Worm (Caenorhabditis elegans): ENCODE results near the gene dap-3.

The dap-3 gene

DNA sequence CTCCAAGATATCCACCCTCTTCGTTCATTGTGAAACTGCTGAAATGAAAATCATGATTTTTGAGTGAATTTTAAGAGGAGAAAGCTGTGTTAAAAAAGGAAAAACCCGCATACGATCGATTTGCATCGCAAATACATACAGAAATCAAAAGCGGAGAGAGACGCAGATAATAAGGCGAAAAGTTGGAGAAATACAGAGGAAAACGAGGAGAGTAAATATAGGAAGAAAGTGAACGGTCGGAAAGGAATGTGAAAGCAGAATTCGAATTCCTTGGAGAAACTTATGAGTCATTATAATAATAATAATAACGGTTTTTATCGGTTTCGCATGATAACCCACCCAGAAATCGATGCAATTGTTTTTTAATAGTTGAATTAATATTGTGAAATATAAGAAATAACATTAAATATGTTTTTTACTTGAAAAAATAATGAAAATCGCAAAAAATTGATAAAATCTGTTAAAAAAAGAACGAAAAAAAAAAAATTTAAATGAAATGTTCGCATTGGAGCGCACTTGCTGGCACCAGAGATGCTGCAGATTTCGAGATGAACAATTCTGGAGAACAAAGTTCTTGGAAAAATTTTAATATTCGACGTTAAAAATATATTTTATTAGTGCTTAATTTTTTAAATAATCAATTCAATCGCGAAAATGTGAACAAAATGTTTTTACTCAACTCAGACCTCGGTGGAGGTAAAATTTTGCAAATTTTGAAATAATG is 26.5 kb downstream of the dap-3 start, which contains the start of gene ccm-3 (continued):
- TF ChIP-seq lin-35 (GFP tag; optimal IDR thresholded peaks at IDR 0.05): peak in 1 of 3 experiments; percentile 36
- no peak for TF ChIP-seq ceh-27 (GFP tag; optimal IDR thresholded peaks at IDR 0.05)
- peak; percentile 84 for TF ChIP-seq mcd-1 (GFP tag; IDR thresholded peaks at IDR 0.05)
- peak; percentile 32; the same call in 1 of the 2 replicates for TF ChIP-seq hmg-1.2 (GFP tag; IDR thresholded peaks at IDR 0.05)
- TF ChIP-seq Y53G8AR.9 (GFP tag; conservative IDR thresholded peaks at IDR 0.05): no peak
- no peak for TF ChIP-seq fkh-3 (tag; optimal IDR thresholded peaks at IDR 0.05)
- peak; percentile 1 for TF ChIP-seq F23B12.7 (tag; optimal IDR thresholded peaks at IDR 0.05; ENCODE audit: insufficient read depth)
- TF ChIP-seq Y67H2A.10 (GFP tag; conservative IDR thresholded peaks at IDR 0.05): no peak
- no peak for TF ChIP-seq mes-4 (tag; optimal IDR thresholded peaks at IDR 0.05)
- TF ChIP-seq D2030.7 (GFP tag; IDR thresholded peaks at IDR 0.05): no peak
- TF ChIP-seq repo-1 (tag; optimal IDR thresholded peaks at IDR 0.05): no peak
- no peak for TF ChIP-seq rpc-1 (optimal IDR thresholded peaks at IDR 0.05)
- TF ChIP-seq rpc-1 (tag; optimal IDR thresholded peaks at IDR 0.05): no peak

DNA sequence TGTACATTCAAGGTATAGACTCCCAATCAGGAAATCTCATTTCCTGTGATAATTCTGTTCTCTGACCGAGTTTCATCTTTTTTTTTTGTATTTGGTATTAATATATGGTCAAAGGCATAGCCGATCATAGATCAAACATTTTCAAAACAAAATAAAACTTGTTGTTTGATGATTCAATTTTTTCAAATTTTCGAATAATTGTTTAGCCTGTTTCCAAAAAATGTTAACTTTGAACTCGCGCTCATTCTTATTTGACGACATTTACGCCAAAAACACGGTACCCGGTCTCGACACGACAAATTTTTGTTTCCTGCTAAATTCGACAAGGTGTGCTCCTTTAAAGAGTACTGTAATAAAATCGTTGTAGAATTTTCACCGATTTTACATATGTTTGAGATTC is 27.9 kb downstream of the dap-3 start:
- TF ChIP-seq lsy-27 (tag; optimal IDR thresholded peaks at IDR 0.05; ENCODE audit: borderline replicate concordance, insufficient read depth) (no peak), chd-7 (tag; optimal IDR thresholded peaks at IDR 0.05) (no peak), lin-54 (GFP tag; optimal IDR thresholded peaks at IDR 0.05) (no peak), Y53G8AR.9 (GFP tag; conservative IDR thresholded peaks at IDR 0.05) (no peak), gei-17 (GFP tag; optimal IDR thresholded peaks at IDR 0.05) (no peak), dpff-1 (tag; optimal IDR thresholded peaks at IDR 0.05) (no peak), tbp1 (GFP tag; optimal IDR thresholded peaks at IDR 0.05) (no peak), ztf-22 (GFP tag; optimal IDR thresholded peaks at IDR 0.05) (no peak), zfh-2 (GFP tag; conservative IDR thresholded peaks at IDR 0.05) (no peak), madf-3 (GFP tag; IDR thresholded peaks at IDR 0.05) (no peak), C06A6.2 (GFP tag; conservative IDR thresholded peaks at IDR 0.05) (no peak), madf-8 (GFP tag; conservative IDR thresholded peaks at IDR 0.05) (no peak), F49E8.2 (tag; optimal IDR thresholded peaks at IDR 0.05; ENCODE audit: insufficient read depth) (no peak), ztf-25 (GFP tag; IDR thresholded peaks at IDR 0.05) (no peak), somi-1 (GFP tag; optimal IDR thresholded peaks at IDR 0.05) (no peak), hlh-26 (GFP tag; conservative IDR thresholded peaks at IDR 0.05) (no peak), mes-4 (tag; optimal IDR thresholded peaks at IDR 0.05) (no peak), D2030.7 (GFP tag; IDR thresholded peaks at IDR 0.05) (no peak), sptf-2 (GFP tag; optimal IDR thresholded peaks at IDR 0.05) (no peak)

DNA sequence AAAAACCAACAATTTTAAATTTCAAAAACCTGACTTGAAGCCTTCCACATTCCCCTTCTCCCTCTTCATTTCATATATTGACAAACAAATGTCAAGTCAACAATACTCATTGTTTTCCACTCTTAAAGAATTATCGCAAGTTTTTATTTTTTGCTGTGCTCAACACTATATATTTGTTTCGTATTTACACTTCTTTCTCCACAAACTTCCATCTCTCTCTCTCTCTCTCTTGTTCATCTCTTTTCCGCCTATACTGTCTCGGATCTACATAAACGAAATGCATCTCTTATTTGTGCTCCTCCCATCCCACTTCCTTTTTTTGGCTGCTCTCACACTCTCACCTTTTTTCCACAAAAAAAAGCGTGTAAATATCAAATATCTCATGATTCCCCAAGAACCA is 31.8 kb downstream of the dap-3 start, which contains the start of gene C14A4.12:
Gene C14A4.12, plus strand, starts transcription at position 301 of the 400 bp plus-strand sequence.
- no peak for TF ChIP-seq nfya-2 (GFP tag; IDR thresholded peaks at IDR 0.05)
- TF ChIP-seq Y53G8AR.9 (GFP tag; conservative IDR thresholded peaks at IDR 0.05): no peak
- TF ChIP-seq rpc-1 (optimal IDR thresholded peaks at IDR 0.05): no peak
- TF ChIP-seq rpc-1 (tag; optimal IDR thresholded peaks at IDR 0.05): no peak
- no peak for TF ChIP-seq snpc-4 (GFP tag; optimal IDR thresholded peaks at IDR 0.05)
- TF ChIP-seq snpc-4 (tag; optimal IDR thresholded peaks at IDR 0.05): no peak
- no peak for TF ChIP-seq nfyb-1 (GFP tag; IDR thresholded peaks at IDR 0.05)
- TF ChIP-seq nfya-1 (tag; optimal IDR thresholded peaks at IDR 0.05; ENCODE audit: borderline replicate concordance, insufficient read depth): no peak
- TF ChIP-seq Y67H2A.10 (GFP tag; conservative IDR thresholded peaks at IDR 0.05): no peak
- no peak for TF ChIP-seq madf-6 (GFP tag; IDR thresholded peaks at IDR 0.05)
- TF ChIP-seq madf-3 (GFP tag; IDR thresholded peaks at IDR 0.05): no peak
- TF ChIP-seq snpc-1.3 (tag; optimal IDR thresholded peaks at IDR 0.05; ENCODE audit: insufficient read depth): no peak
- TF ChIP-seq F57C9.4 (tag; optimal IDR thresholded peaks at IDR 0.05): no peak
- no peak for TF ChIP-seq let-607 (tag; optimal IDR thresholded peaks at IDR 0.05)
- TF ChIP-seq T26A5.8 (tag; optimal IDR thresholded peaks at IDR 0.05): no peak
- TF ChIP-seq let-526 (GFP tag; IDR thresholded peaks at IDR 0.05): no peak
- no peak for TF ChIP-seq ceh-40 (GFP tag; IDR thresholded peaks at IDR 0.05)
- TF ChIP-seq mxl-1 (tag; optimal IDR thresholded peaks at IDR 0.05): no peak
- no peak for TF ChIP-seq ceh-27 (GFP tag; optimal IDR thresholded peaks at IDR 0.05)
- TF ChIP-seq bed-1 (GFP tag; IDR thresholded peaks at IDR 0.05): no peak
